Worm (Caenorhabditis elegans): ENCODE measurements around the gene EGAP4.1.
"Not testable (repeated sequence)": the region's sequence is repeated elsewhere in the genome, so short reads cannot be mapped to it uniquely, and the experiment has no call there.

The EGAP4.1 gene

DNA sequence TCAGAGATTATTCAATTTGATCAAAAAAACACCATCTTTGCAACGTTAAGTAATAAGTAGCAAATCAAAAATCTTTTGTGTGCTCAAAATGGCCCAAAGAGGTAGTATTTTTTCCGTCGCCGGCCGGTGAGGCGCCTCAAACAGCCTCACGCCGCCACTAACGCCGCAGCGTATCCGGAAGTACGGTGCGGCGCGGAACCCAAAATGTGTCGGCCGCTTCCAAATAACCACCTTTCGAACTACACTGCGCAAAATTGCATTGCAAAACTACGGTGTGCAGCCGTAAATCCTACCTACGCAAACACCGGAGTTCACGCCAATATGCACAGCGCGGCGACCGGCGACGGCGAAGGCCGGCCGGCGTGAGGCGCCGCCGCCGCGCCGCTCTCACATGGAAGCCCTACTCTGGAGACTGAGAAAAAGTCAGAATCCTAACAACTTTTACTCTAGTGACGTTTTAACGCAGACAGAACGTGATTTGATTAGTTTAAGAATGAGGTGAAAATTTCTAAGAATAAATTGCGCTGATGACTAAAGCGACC, 14.5 kb upstream of the EGAP4.1 start:
- TF ChIP-seq him-1 (tag; optimal IDR thresholded peaks at IDR 0.05) (no peak), W03F9.2 (tag; optimal IDR thresholded peaks at IDR 0.05) (no peak)

DNA sequence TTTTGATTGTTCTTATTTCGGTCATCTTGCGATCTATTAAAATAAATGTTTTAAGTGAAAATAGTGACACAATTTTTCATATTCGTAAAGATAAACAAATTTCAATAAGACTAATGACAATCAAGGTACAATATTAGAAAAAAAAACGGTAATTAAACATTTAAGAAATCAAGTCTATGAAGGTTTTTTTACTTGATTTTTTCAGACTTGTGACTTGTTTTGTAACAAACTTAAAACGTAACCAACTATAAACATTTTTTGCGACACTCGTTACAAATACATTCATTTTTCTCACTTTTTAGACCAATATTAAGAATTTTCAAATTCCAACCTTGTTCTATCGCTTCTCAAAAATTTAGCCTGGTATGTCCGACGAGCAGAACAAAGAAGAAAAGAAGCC, 12.2 kb upstream of the EGAP4.1 start, which contains the start of gene M02D8.2:
TSS of gene M02D8.2 (plus strand) at position 301 of the 400 bp plus-strand sequence.
- no peak for TF ChIP-seq W03F9.2 (tag; optimal IDR thresholded peaks at IDR 0.05)
- no peak for TF ChIP-seq him-1 (tag; optimal IDR thresholded peaks at IDR 0.05)
- TF ChIP-seq dao-5 (tag; optimal IDR thresholded peaks at IDR 0.05) = no peak

- TF ChIP-seq W03F9.2 (tag; optimal IDR thresholded peaks at IDR 0.05) = no peak
- no peak for TF ChIP-seq dao-5 (tag; optimal IDR thresholded peaks at IDR 0.05)
- no peak for TF ChIP-seq him-1 (tag; optimal IDR thresholded peaks at IDR 0.05)
Observed at ce11 chrX:8737801-8738200, 10.6 kb upstream of the EGAP4.1 start.

ce11 chrX:8736965-8737464, 9.8 kb upstream of the EGAP4.1 start, which contains the start of gene M02D8.3:
M02D8.3 (minus strand) TSS chrX:8737015.
- TF ChIP-seq W03F9.2 (tag; optimal IDR thresholded peaks at IDR 0.05) (peak; percentile 68), dao-5 (tag; optimal IDR thresholded peaks at IDR 0.05) (no peak)

DNA sequence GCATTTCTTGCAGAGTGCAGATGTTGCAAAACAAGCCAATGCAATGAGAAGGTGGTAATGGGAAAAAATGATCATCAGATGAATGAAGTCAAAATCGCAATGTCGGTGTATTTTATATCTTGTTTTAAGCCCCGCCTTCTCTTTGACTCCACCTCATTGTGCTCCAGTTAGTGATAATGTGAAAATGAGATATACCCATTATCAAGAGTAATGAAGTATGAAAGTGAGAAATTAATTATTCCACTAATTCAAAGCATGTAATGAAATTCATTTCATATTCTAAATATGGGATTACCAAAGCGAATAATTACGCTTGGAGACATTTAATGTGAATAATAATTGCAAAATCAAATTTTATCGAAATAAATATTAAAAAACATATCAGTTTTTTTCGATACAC, 4.6 kb upstream of the EGAP4.1 start, which contains the start of gene M02D8.6:
TSS of gene M02D8.6 (minus strand) at position 101 of the 400 bp plus-strand sequence.
- TF ChIP-seq dao-5, him-1, W03F9.2 (tag; optimal IDR thresholded peaks at IDR 0.05): not testable (repeated sequence)

DNA sequence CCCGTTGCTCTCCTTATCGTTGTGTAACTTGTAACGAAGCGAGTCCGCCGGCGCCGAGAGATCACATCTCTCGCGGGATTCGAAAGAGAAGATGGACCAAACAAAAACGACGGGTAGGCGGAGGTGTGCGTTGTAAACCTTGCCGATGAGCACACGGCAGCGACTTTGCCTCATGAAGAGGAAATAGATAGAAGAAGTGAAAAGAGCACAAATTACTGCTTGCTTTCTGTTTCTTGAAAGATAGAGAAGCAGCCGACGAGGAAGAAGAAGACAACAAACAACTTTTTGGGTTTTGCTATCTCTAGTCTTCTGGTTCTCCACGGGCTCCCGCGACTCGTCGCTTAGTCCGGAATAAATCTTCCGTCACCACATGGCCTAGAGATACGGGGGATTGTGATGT, 3.4 kb downstream of the EGAP4.1 start:
- TF ChIP-seq W03F9.2 (tag; optimal IDR thresholded peaks at IDR 0.05) (no peak), dao-5 (tag; optimal IDR thresholded peaks at IDR 0.05) (no peak), him-1 (tag; optimal IDR thresholded peaks at IDR 0.05) (no peak)

DNA sequence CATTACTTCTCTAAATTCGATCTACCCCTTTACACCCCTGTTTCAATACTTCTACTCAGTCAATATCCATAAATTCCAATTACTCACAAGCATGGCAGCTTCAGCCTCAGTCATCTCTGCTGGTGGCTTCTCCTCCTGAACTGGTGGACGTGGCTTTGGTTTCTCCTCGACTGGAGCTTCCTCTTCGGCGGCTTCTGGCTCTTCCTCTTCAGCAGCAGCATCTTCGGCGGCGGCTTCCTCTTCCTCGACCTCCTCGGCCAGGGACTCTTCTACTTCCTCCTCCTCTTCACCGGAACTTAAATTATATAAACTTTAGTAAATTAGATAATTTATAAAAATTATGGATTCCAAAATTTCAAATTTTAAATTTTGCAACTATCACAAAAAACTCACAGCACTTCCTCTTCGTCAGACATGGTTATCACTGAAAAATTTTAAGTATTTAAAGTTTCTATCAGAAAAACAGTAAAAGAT, 4.0 kb downstream of the EGAP4.1 start, which contains the start of gene tnt-2:
TSS of gene tnt-2 (minus strand) at position 424 of the 474 bp plus-strand sequence.
- no peak for TF ChIP-seq dao-5 (tag; optimal IDR thresholded peaks at IDR 0.05)

ce11 chrX:8721273-8721672, 5.9 kb downstream of the EGAP4.1 start:
- TF ChIP-seq W03F9.2 (tag; optimal IDR thresholded peaks at IDR 0.05) = no peak
- no peak for TF ChIP-seq dao-5 (tag; optimal IDR thresholded peaks at IDR 0.05)
- no peak for TF ChIP-seq him-1 (tag; optimal IDR thresholded peaks at IDR 0.05)

DNA sequence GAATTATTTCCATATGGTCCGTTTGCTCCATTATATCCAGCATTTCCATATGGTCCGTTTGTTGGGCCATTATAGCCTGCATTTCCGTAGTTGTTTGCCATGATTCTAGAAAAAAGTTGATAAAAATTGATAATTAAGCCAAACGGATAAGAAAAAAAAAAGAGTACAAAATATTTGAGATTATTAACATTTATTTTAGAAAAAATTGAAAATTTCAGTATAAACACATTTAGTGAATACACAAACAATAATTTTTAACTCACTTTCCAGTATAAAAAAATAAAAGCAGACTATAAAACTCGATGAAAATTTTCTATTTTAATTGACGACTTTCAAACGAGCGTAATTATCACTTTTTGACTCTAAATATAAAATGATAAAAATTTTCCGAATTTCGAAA, 6.5 kb downstream of the EGAP4.1 start, which contains the start of gene F53A9.9:
TSS of gene F53A9.9 (minus strand) at position 101 of the 400 bp plus-strand sequence.
- TF ChIP-seq him-1 (tag; optimal IDR thresholded peaks at IDR 0.05) = no peak
- TF ChIP-seq dao-5 (tag; optimal IDR thresholded peaks at IDR 0.05) = no peak
- TF ChIP-seq W03F9.2 (tag; optimal IDR thresholded peaks at IDR 0.05) = no peak

DNA sequence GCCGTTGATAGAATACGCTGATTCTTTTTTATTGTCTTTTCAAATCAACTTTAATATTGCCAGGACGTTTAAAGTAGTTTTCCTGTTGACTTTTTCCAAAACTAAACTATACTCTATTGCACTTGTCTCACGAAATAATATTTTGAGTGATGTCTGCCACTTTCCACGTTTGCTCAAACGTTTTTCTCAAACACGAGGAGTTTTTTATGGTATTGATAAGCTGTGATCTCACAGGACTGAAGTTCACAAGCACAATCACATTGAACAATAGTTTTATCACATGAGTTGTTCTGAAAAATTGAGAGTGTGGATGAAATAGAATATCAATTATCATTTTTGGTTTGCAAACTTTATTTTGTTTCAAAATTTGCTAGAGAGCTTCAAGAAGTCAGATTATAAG, 7.3 kb downstream of the EGAP4.1 start:
- TF ChIP-seq him-1 (tag; optimal IDR thresholded peaks at IDR 0.05) = no peak
- TF ChIP-seq W03F9.2 (tag; optimal IDR thresholded peaks at IDR 0.05) = no peak
- no peak for TF ChIP-seq dao-5 (tag; optimal IDR thresholded peaks at IDR 0.05)

DNA sequence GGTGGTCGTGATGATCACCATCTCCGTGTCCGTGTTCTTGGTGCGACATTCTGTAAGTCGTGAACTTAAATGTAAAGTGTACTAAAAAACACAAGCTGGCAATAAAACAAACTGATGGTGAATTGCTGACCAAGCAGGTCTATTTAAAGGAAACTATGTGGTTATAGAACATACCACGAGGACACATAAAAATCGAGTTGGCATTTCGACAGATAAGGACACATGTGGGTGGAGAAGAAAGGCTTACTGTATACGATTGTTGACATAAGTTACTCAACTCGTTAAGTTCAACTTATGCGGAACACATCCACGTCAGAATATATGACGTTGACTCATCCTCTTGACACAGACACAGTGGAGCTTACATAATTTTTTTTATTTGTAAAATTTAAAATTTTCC, 8.3 kb downstream of the EGAP4.1 start, which contains the start of gene F53A9.8:
TSS of gene F53A9.8 (minus strand) at position 49 of the 400 bp plus-strand sequence.
- no peak for TF ChIP-seq dao-5 (tag; optimal IDR thresholded peaks at IDR 0.05)

DNA sequence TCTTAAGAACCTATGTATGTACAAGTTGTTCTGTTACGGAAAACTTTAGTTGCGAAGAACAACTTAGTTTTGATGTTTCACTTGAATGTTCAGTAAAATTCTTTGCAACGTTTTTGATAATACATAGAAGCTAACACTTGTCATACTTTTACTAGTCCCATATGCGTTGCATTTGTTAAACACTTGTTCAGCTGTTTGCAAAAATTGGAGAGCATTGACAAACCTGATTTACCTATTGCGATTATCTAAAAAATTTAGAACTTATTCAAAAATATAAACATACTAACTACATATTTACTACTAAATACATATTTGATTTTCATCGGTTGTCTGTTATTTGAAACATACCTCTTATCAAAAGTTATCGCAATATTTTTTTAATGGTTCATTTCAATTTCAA, 9.1 kb downstream of the EGAP4.1 start:
- TF ChIP-seq W03F9.2 (tag; optimal IDR thresholded peaks at IDR 0.05) (no peak), him-1 (tag; optimal IDR thresholded peaks at IDR 0.05) (no peak), dao-5 (tag; optimal IDR thresholded peaks at IDR 0.05) (no peak)

DNA sequence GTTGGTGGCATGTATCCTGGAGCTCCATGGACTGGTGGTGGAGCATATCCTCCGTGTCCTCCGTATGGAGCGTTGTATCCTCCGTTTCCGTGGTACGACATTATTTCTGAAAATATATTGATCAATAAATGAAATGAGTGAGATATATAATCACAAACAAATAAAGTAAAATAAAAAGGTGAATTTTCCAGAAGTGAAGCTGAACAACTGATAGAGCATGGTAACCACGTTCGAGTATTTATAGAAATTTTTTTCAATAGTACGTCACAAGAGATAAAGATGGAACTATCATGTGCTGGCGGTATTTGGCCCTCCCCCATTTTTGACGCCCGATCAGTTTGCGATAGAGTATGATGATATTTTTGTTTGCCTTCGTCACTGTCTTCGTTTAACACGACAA, 10.4 kb downstream of the EGAP4.1 start, which contains the start of gene F53A9.7:
TSS of gene F53A9.7 (minus strand) at position 101 of the 400 bp plus-strand sequence.
- TF ChIP-seq W03F9.2 (tag; optimal IDR thresholded peaks at IDR 0.05) (no peak), dao-5 (tag; optimal IDR thresholded peaks at IDR 0.05) (no peak), him-1 (tag; optimal IDR thresholded peaks at IDR 0.05) (no peak)

ce11 chrX:8714845-8715244, 12.4 kb downstream of the EGAP4.1 start:
- TF ChIP-seq dao-5 (tag; optimal IDR thresholded peaks at IDR 0.05) = no peak
- TF ChIP-seq W03F9.2 (tag; optimal IDR thresholded peaks at IDR 0.05) = no peak
- no peak for TF ChIP-seq him-1 (tag; optimal IDR thresholded peaks at IDR 0.05)
